Worm (Caenorhabditis elegans) whole organism, L3 larva: ENCODE data around the gene F11C7.7.

ENCODE experiments used
- R02D3.7 ChIP-seq: fragments of 150-350 bp; optimal IDR thresholded peaks from 2 replicates; lab custom pipeline; 2014; ENCODE audit warnings: missing biosample characterization, missing genetic modification characterization
- ZK546.5 ChIP-seq: sonication (generic microtip); optimal IDR thresholded peaks from 2 replicates; lab custom pipeline; 2017; ENCODE audit warnings: missing biosample characterization, missing genetic modification characterization
- aly-2 ChIP-seq: fragments of 150-350 bp; optimal IDR thresholded peaks from 2 replicates; lab custom pipeline; 2014; ENCODE audit warnings: missing biosample characterization, missing genetic modification characterization
- ama-1 ChIP-seq: fragments of 150-350 bp; optimal IDR thresholded peaks from 2 replicates; lab custom pipeline; 2018
- ceh-16 ChIP-seq: sonication (generic microtip); optimal IDR thresholded peaks from 2 replicates; lab custom pipeline; 2017; ENCODE audit warnings: missing biosample characterization, missing genetic modification characterization
- ceh-28 ChIP-seq: fragments of 150-350 bp; optimal IDR thresholded peaks from 2 replicates; lab custom pipeline; 2014; ENCODE audit warnings: missing biosample characterization, missing genetic modification reagents, missing genetic modification characterization
- ceh-82 ChIP-seq: fragments of 150-350 bp; optimal IDR thresholded peaks from 2 replicates; lab custom pipeline; 2014; ENCODE audit warnings: missing biosample characterization, missing genetic modification characterization
- ceh-9 ChIP-seq: sonication (generic microtip); optimal IDR thresholded peaks from 2 replicates; lab custom pipeline; 2018; ENCODE audit warnings: missing biosample characterization, missing genetic modification characterization
- egl-5 ChIP-seq: fragments of 150-350 bp; optimal IDR thresholded peaks from 2 replicates; lab custom pipeline; 2017; ENCODE audit warnings: missing biosample characterization, missing genetic modification reagents, missing genetic modification characterization, inconsistent platforms
- elt-1 ChIP-seq: fragments of 150-350 bp; optimal IDR thresholded peaks from 2 replicates; lab custom pipeline; 2014; ENCODE audit warnings: missing biosample characterization, missing genetic modification characterization
- elt-2 ChIP-seq: sonication (generic microtip); optimal IDR thresholded peaks from 2 replicates; lab custom pipeline; 2016; ENCODE audit warnings: missing genetic modification reagents, mild to moderate bottlenecking, missing genetic modification characterization, missing compliant biosample characterization
- elt-3 ChIP-seq, 3 experiments: fragments of 150-350 bp in 1 of 3; sonication (generic microtip) in 2 of 3; optimal IDR thresholded peaks; 2 replicates in 2 of 3; 4 replicates in 1 of 3; lab custom pipeline; 2014 to 2017; ENCODE audit warnings: missing biosample characterization in 3 of 3, missing genetic modification characterization in 3 of 3
- eor-1 ChIP-seq, 2 experiments: fragments of 150-350 bp; optimal IDR thresholded peaks; 2 replicates each; lab custom pipeline; 2014 to 2018; ENCODE audit warnings: missing biosample characterization in 2 of 2, missing genetic modification characterization in 2 of 2
- fkh-10 ChIP-seq: sonication (generic microtip); optimal IDR thresholded peaks from 2 replicates; lab custom pipeline; 2017; ENCODE audit warnings: missing biosample characterization, missing genetic modification reagents, missing genetic modification characterization
- fkh-2 ChIP-seq: fragments of 150-350 bp; optimal IDR thresholded peaks from 2 replicates; lab custom pipeline; 2014; ENCODE audit warnings: missing biosample characterization, missing genetic modification reagents, missing genetic modification characterization
- fos-1 ChIP-seq: fragments of 150-350 bp; optimal IDR thresholded peaks from 2 replicates; lab custom pipeline; 2014; ENCODE audit warnings: missing biosample characterization, missing genetic modification characterization
- hmg-11 ChIP-seq: sonication (generic microtip); optimal IDR thresholded peaks from 2 replicates; lab custom pipeline; 2016; ENCODE audit warnings: missing genetic modification characterization, missing compliant biosample characterization
- lin-15B ChIP-seq: fragments of 150-350 bp; optimal IDR thresholded peaks from 2 replicates; lab custom pipeline; 2014; ENCODE audit warnings: missing biosample characterization, missing genetic modification characterization
- lsy-12 ChIP-seq: sonication (generic microtip); optimal IDR thresholded peaks from 2 replicates; lab custom pipeline; 2016; ENCODE audit warnings: mild to moderate bottlenecking, missing genetic modification characterization, missing compliant biosample characterization
- mdl-1 ChIP-seq: fragments of 150-350 bp; optimal IDR thresholded peaks from 2 replicates; lab custom pipeline; 2014; ENCODE audit warnings: missing biosample characterization, missing genetic modification characterization
- mml-1 ChIP-seq: fragments of 150-350 bp; sonication (generic microtip); optimal IDR thresholded peaks from 3 replicates; lab custom pipeline; 2014; ENCODE audit warnings: missing biosample characterization, missing genetic modification characterization
- nhr-11 ChIP-seq: fragments of 150-350 bp; optimal IDR thresholded peaks from 2 replicates; lab custom pipeline; 2014; ENCODE audit warnings: missing biosample characterization, missing genetic modification characterization
- nhr-12 ChIP-seq: fragments of 150-350 bp; optimal IDR thresholded peaks from 2 replicates; lab custom pipeline; 2014; ENCODE audit warnings: missing biosample characterization, missing genetic modification characterization
- nhr-23 ChIP-seq: fragments of 150-350 bp; optimal IDR thresholded peaks from 2 replicates; lab custom pipeline; 2014; ENCODE audit warnings: missing biosample characterization, missing genetic modification reagents, missing genetic modification characterization
- nhr-237 ChIP-seq: fragments of 150-350 bp; optimal IDR thresholded peaks from 2 replicates; lab custom pipeline; 2014; ENCODE audit warnings: missing biosample characterization, missing genetic modification characterization
- nhr-25 ChIP-seq: sonication (generic microtip); optimal IDR thresholded peaks from 2 replicates; lab custom pipeline; 2017; ENCODE audit warnings: missing biosample characterization, missing genetic modification characterization
- nhr-43 ChIP-seq: sonication (generic microtip); optimal IDR thresholded peaks from 2 replicates; lab custom pipeline; 2016; ENCODE audit warnings: mild to moderate bottlenecking, missing genetic modification characterization, missing compliant biosample characterization; ENCODE audit not compliant: poor library complexity, severe bottlenecking
- nhr-67 ChIP-seq: fragments of 150-350 bp; optimal IDR thresholded peaks from 2 replicates; lab custom pipeline; 2014; ENCODE audit warnings: missing biosample characterization, missing genetic modification characterization
- nhr-76 ChIP-seq: fragments of 150-350 bp; sonication (generic microtip); optimal IDR thresholded peaks from 5 replicates; lab custom pipeline; 2014; ENCODE audit warnings: missing biosample characterization, missing genetic modification characterization
- nhr-77 ChIP-seq: fragments of 150-350 bp; optimal IDR thresholded peaks from 2 replicates; lab custom pipeline; 2014; ENCODE audit warnings: missing biosample characterization, missing genetic modification characterization
- pha-4 ChIP-seq: fragments of 150-350 bp; optimal IDR thresholded peaks from 2 replicates; lab custom pipeline; 2014; ENCODE audit warnings: missing biosample characterization, missing genetic modification reagents, missing genetic modification characterization
- pqm-1 ChIP-seq: fragments of 150-350 bp; optimal IDR thresholded peaks from 2 replicates; lab custom pipeline; 2017; ENCODE audit warnings: missing biosample characterization, missing genetic modification characterization, inconsistent platforms
- snpc-4 ChIP-seq: fragments of 150-350 bp; optimal IDR thresholded peaks from 2 replicates; lab custom pipeline; 2014; ENCODE audit warnings: missing biosample characterization, missing genetic modification characterization
- tbx-2 ChIP-seq: sonication (generic microtip); optimal IDR thresholded peaks from 2 replicates; lab custom pipeline; 2016; ENCODE audit warnings: mild to moderate bottlenecking, missing genetic modification characterization, missing compliant biosample characterization
- unc-39 ChIP-seq: sonication (generic microtip); optimal IDR thresholded peaks from 4 replicates; lab custom pipeline; 2017; ENCODE audit warnings: missing biosample characterization, missing genetic modification characterization
- unc-62 ChIP-seq: fragments of 150-350 bp; sonication (generic microtip); optimal IDR thresholded peaks from 4 replicates; lab custom pipeline; 2014; ENCODE audit warnings: missing biosample characterization, missing genetic modification reagents, missing genetic modification characterization
- zag-1 ChIP-seq: fragments of 150-350 bp; optimal IDR thresholded peaks from 2 replicates; lab custom pipeline; 2014; ENCODE audit warnings: missing biosample characterization, missing genetic modification characterization
- ztf-11 ChIP-seq: fragments of 150-350 bp; optimal IDR thresholded peaks from 2 replicates; lab custom pipeline; 2014; ENCODE audit warnings: missing biosample characterization, missing genetic modification characterization

F11C7.7 gene

ce11 chrX:17408855-17409254 lies 10.5 kb downstream of the F11C7.7 start:
- TF ChIP-seq snpc-4 (tag; lab: Kevin White, UChicago) (no peak), R02D3.7 (tag; lab: Kevin White, UChicago) (peak; percentile 83), nhr-43 (tag; lab: Kevin White, UChicago) (no peak), nhr-77 (tag; lab: Kevin White, UChicago) (no peak), pha-4 (peak; percentile 57), nhr-23 (tag; lab: Kevin White, UChicago) (no peak), ceh-28 (tag; lab: Kevin White, UChicago) (no peak), ztf-11 (tag; lab: Kevin White, UChicago) (no peak), unc-39 (tag; lab: Kevin White, UChicago) (no peak)

- TF ChIP-seq tbx-2 (no peak), aly-2 (tag; lab: Kevin White, UChicago) (no peak), elt-3 (tag; optimal IDR thresholded peaks at IDR 0.05; lab: Kevin White, UChicago) (no peak), nhr-12 (tag; lab: Kevin White, UChicago) (no peak), zag-1 (no peak), mdl-1 (tag; lab: Kevin White, UChicago) (no peak), nhr-25 (tag; lab: Kevin White, UChicago) (no peak), nhr-76 (no peak), elt-1 (tag; lab: Kevin White, UChicago) (no peak), fkh-10 (GFP tag; lab: Kevin White, UChicago) (no peak), nhr-67 (tag; lab: Kevin White, UChicago) (no peak), egl-5 (no peak), fos-1 (tag; lab: Kevin White, UChicago) (no peak), nhr-43 (tag; lab: Kevin White, UChicago) (no peak), hmg-11 (tag; lab: Kevin White, UChicago) (no peak), nhr-237 (tag; lab: Kevin White, UChicago) (no peak), fkh-2 (tag; lab: Kevin White, UChicago) (no peak)
These were observed 14.2 kb downstream of the F11C7.7 start for ce11 chrX:17412642-17413041.

ce11 chrX:17413868-17414267 lies 15.5 kb downstream of the F11C7.7 start, which contains the start of gene crb-1:
Gene crb-1 (minus strand): TSS chrX:17414014.
- no peak for TF ChIP-seq lin-15B (tag; lab: Kevin White, UChicago)
- TF ChIP-seq ceh-28 (tag; lab: Kevin White, UChicago) = no peak
- TF ChIP-seq egl-5 = no peak
- no peak for TF ChIP-seq nhr-43 (tag; lab: Kevin White, UChicago)
- TF ChIP-seq elt-3 (tag; optimal IDR thresholded peaks at IDR 0.05; lab: Kevin White, UChicago) = no peak
- no peak for TF ChIP-seq nhr-237 (tag; lab: Kevin White, UChicago)
- TF ChIP-seq lsy-12 (tag; lab: Kevin White, UChicago) = no peak
- TF ChIP-seq ceh-9 (tag; lab: Kevin White, UChicago) = no peak

- TF ChIP-seq unc-39 (tag; lab: Kevin White, UChicago) = no peak
- peak; percentile 2 for TF ChIP-seq nhr-25 (tag; lab: Kevin White, UChicago)
These were observed 19.2 kb downstream of the F11C7.7 start for ce11 chrX:17417505-17418004.

- TF ChIP-seq elt-3 (tag; optimal IDR thresholded peaks at IDR 0.05; lab: Kevin White, UChicago) (peak in 2 of 3 experiments; percentile 28 to 58), zag-1 (no peak), pha-4 (no peak), nhr-237 (tag; lab: Kevin White, UChicago) (no peak), fos-1 (tag; lab: Kevin White, UChicago) (peak; percentile 15), tbx-2 (peak; percentile 69), ceh-28 (tag; lab: Kevin White, UChicago) (peak; percentile 48), ceh-16 (tag; lab: Kevin White, UChicago) (no peak), egl-5 (no peak), mml-1 (tag; lab: Kevin White, UChicago) (no peak), eor-1 (tag; optimal IDR thresholded peaks at IDR 0.05; lab: Kevin White, UChicago) (no peak), ceh-9 (tag; lab: Kevin White, UChicago) (no peak), lsy-12 (tag; lab: Kevin White, UChicago) (peak; percentile 52), snpc-4 (tag; lab: Kevin White, UChicago) (no peak), ceh-82 (tag; lab: Kevin White, UChicago) (no peak), hmg-11 (tag; lab: Kevin White, UChicago) (peak; percentile 5), unc-62 (GFP tag; lab: Kevin White, UChicago) (peak; percentile 45), ama-1 (lab: Kevin White, UChicago) (peak; percentile 97), nhr-76 (peak; percentile 41), aly-2 (tag; lab: Kevin White, UChicago) (no peak), nhr-77 (tag; lab: Kevin White, UChicago) (no peak), R02D3.7 (tag; lab: Kevin White, UChicago) (peak; percentile 22), nhr-43 (tag; lab: Kevin White, UChicago) (peak; percentile 81), elt-1 (tag; lab: Kevin White, UChicago) (no peak), ZK546.5 (tag; lab: Kevin White, UChicago) (no peak), nhr-25 (tag; lab: Kevin White, UChicago) (peak; percentile 87), ztf-11 (tag; lab: Kevin White, UChicago) (no peak), pqm-1 (tag; lab: Kevin White, UChicago) (no peak), elt-2 (tag; lab: Kevin White, UChicago) (no peak), nhr-12 (tag; lab: Kevin White, UChicago) (no peak), nhr-11 (tag; lab: Kevin White, UChicago) (no peak)
These were observed 21.6 kb downstream of the F11C7.7 start for ce11 chrX:17419813-17420584.
